Worm (Caenorhabditis elegans): ENCODE results near the gene F47C12.7.

DNA sequence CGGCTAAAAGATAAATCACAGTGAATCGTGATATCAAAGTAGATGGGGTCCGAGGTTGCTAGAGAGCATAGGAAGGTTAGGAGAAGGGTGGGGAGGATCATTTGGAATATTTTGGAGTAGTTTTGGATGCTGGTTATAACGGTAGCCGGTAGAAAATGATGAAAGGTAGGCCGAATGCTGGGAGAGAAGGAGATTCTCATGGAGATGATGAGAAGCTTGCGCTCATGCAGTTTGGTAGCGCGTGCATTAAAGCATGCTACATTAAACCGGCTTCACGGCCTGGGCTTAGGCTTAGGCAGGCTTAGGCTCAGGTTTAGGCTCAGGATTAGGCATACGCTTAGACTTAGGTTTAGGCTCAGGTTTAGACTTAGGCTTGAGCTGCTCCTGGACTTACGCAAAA lies 966 bp downstream of the F47C12.7 start, which contains the start of gene F47C12.13:
- TF ChIP-seq mdl-1 (tag; optimal IDR thresholded peaks at IDR 0.05) (no peak), lim-7 (GFP tag; IDR thresholded peaks at IDR 0.05) (no peak), unc-62 (GFP tag; optimal IDR thresholded peaks at IDR 0.05 in 1 of 2) (peak in 1 of 2 experiments; percentile 0), unc-62 (tag; optimal IDR thresholded peaks at IDR 0.05) (no peak), hlh-11 (tag; optimal IDR thresholded peaks at IDR 0.05) (no peak), F49E8.2 (tag; optimal IDR thresholded peaks at IDR 0.05; ENCODE audit: borderline replicate concordance) (no peak), dve-1 (tag; optimal IDR thresholded peaks at IDR 0.05; ENCODE audit: insufficient read depth) (no peak), nhr-25 (tag; optimal IDR thresholded peaks at IDR 0.05; ENCODE audit: borderline replicate concordance, insufficient read depth) (no peak), dmd-9 (GFP tag; IDR thresholded peaks at IDR 0.05) (no peak), nhr-237 (tag; optimal IDR thresholded peaks at IDR 0.05) (no peak), nhr-76 (tag; optimal IDR thresholded peaks at IDR 0.05) (no peak), lin-39 (tag; optimal IDR thresholded peaks at IDR 0.05) (no peak), egl-43 (GFP tag; IDR thresholded peaks at IDR 0.05) (no peak)

Measured in whole organism, L4 larva.